Worm (Caenorhabditis elegans): ENCODE data around the gene cct-7.

- TF ChIP-seq T22C8.4 (GFP tag; IDR thresholded peaks at IDR 0.05) = no peak
- TF ChIP-seq cog-1 (tag; optimal IDR thresholded peaks at IDR 0.05) = no peak
- no peak for TF ChIP-seq ztf-23 (GFP tag; IDR thresholded peaks at IDR 0.05)
Measured at ce11 chrV:1921321-1921720, 49.3 kb downstream of the cct-7 start, which contains the start of gene gst-37.
